Worm (Caenorhabditis elegans): ENCODE data around the gene let-413.

Gene let-413

ce11 chrV:7977701-7978461, at the start of gene let-413:
Gene let-413, minus strand, starts transcription at chrV:7977776.
- TF ChIP-seq dpff-1 (tag; optimal IDR thresholded peaks at IDR 0.05), result no peak
- peak; percentile 15 for TF ChIP-seq zfh-2 (GFP tag; conservative IDR thresholded peaks at IDR 0.05)
- no peak for TF ChIP-seq lin-54 (GFP tag; optimal IDR thresholded peaks at IDR 0.05)
- TF ChIP-seq nhr-80 (tag; optimal IDR thresholded peaks at IDR 0.05), result peak; percentile 70
- no peak for TF ChIP-seq repo-1 (tag; optimal IDR thresholded peaks at IDR 0.05)

ce11 chrV:8026343-8026742, 48.8 kb upstream of the let-413 start, which contains the start of gene F43H9.4:
Gene F43H9.4, plus strand, starts transcription at chrV:8026708.
- TF ChIP-seq ztf-26 (tag; optimal IDR thresholded peaks at IDR 0.05) (peak; percentile 9), somi-1 (GFP tag; optimal IDR thresholded peaks at IDR 0.05) (peak; percentile 71), lin-26 (GFP tag; IDR thresholded peaks at IDR 0.05) (peak; percentile 11; the same call in 1 of the 2 replicates), sdz-38 (tag; optimal IDR thresholded peaks at IDR 0.05) (no peak), madf-6 (GFP tag; IDR thresholded peaks at IDR 0.05) (no peak), lin-40 (tag; optimal IDR thresholded peaks at IDR 0.05) (peak; percentile 20), cebp-1 (GFP tag; IDR thresholded peaks at IDR 0.05) (no peak), cebp-1 (tag; optimal IDR thresholded peaks at IDR 0.05) (peak; percentile 55)

- TF ChIP-seq hrde-1 (tag; optimal IDR thresholded peaks at IDR 0.05; ENCODE audit: borderline replicate concordance) (no peak), ztf-26 (tag; optimal IDR thresholded peaks at IDR 0.05) (no peak), ztf-25 (GFP tag; IDR thresholded peaks at IDR 0.05) (no peak), nfya-1 (tag; optimal IDR thresholded peaks at IDR 0.05; ENCODE audit: borderline replicate concordance, insufficient read depth) (no peak), ceh-100 (GFP tag; IDR thresholded peaks at IDR 0.05) (no peak), snpc-3.4 (tag; optimal IDR thresholded peaks at IDR 0.05) (no peak), let-607 (tag; optimal IDR thresholded peaks at IDR 0.05) (no peak), nhr-120 (GFP tag; IDR thresholded peaks at IDR 0.05) (no peak), chd-7 (tag; optimal IDR thresholded peaks at IDR 0.05) (no peak), bed-1 (GFP tag; IDR thresholded peaks at IDR 0.05) (no peak), F37B4.10 (GFP tag; IDR thresholded peaks at IDR 0.05) (no peak), lag-1 (GFP tag; IDR thresholded peaks at IDR 0.05) (no peak), repo-1 (tag; optimal IDR thresholded peaks at IDR 0.05) (no peak)
Measured at ce11 chrV:8025259-8025658, 47.7 kb upstream of the let-413 start.

DNA sequence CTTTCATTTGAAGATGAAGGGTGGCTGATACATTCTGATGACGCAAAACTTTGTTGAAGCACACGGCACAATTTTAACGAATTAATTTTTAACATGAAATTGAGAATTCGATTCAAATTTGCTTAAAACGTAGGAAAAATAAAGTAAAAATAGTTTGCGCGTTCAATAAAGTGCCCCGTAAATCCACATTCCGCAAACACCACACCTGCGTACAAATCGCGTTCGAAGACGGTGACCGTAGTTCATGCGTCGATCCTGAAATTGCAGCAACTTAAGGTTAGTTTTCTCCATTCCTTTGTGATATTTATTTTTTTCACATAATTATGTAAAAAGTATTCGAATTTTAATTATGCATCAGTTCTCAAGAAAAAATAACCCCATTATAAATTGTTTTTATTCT, 47.2 kb upstream of the let-413 start, which contains the start of gene F43H9.3:
F43H9.3 (minus strand) TSS at position 189 of the 400 bp plus-strand sequence.
- no peak for TF ChIP-seq ceh-91 (GFP tag; IDR thresholded peaks at IDR 0.05)
- peak; percentile 27 for TF ChIP-seq lsl-1 (GFP tag; optimal IDR thresholded peaks at IDR 0.05)

DNA sequence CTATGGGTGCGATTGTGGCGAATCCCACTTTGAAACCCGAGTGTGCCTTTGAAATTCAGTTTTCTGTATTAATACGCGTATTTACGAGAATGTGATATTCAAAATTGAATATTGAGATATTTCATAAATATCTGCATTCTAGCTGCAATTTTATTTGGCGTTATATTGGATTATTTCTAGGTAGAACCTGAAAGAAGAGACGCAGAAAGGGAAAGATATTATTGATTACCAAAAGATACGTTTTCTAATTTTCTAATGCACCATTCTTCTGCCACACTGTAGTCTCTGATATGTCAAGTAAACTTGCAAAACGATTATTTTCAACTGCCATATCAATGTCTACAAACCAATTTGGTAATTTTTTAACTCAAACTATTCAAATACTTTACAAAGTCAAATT, 44.5 kb upstream of the let-413 start, which contains the start of gene ech-3:
ech-3 (plus strand) TSS at position 178 of the 400 bp plus-strand sequence.
- TF ChIP-seq unc-130 (GFP tag; optimal IDR thresholded peaks at IDR 0.05), result no peak
- TF ChIP-seq hmg-1.2 (GFP tag; IDR thresholded peaks at IDR 0.05), result peak; percentile 30; the same call in 1 of the 2 replicates

ce11 chrV:8019783-8020182, 42.2 kb upstream of the let-413 start:
- TF ChIP-seq nhr-80 (tag; optimal IDR thresholded peaks at IDR 0.05) (peak; percentile 60), hsf-1 (GFP tag; IDR thresholded peaks at IDR 0.05) (no peak), pbrm-1 (GFP tag; IDR thresholded peaks at IDR 0.05) (no peak), F23B12.7 (tag; optimal IDR thresholded peaks at IDR 0.05; ENCODE audit: insufficient read depth) (no peak), B0336.3 (GFP tag; IDR thresholded peaks at IDR 0.05) (no peak)
